Worm (Caenorhabditis elegans): ENCODE measurements around the gene ugt-53.
A peak's percentile ranks its signal among the peaks of the same experiment; 100 is the strongest.

The ugt-53 gene

DNA sequence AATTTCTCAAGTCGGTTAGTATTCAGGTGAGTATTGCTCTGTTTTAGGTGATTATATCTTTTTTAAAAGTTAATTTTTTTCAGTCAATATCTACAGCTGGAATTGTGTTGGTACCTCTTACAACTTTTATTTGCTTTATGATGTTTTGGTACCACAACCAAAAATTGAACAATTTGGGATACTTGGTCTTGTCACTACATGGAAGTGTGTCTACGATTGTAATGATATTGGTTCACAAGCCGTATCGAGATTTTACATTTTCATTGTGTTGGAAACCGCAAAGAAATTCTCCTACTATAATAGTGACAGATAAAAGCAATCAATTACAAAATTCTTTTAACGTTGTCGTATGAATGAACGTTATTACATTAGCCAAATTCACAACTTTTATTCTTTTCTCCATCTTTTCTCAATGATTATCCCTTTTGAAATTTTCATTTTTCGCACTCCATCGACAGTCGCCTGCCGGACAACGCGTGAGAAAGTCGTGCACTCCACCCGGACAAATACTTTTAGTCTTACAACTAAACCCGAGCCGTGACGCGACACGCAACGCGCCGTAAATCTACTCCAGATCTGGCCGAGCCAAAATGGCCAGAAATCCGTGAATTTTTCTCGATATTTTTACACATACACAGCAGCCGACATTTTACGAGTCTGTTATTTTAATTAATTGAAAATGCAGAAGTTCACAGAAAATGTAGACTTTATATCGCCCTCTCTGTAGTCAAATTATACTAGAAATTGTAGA, 22.8 kb downstream of the ugt-53 start (continued):
- TF ChIP-seq D1046.2 (GFP tag; IDR thresholded peaks at IDR 0.05) (no peak), lin-1 (GFP tag; IDR thresholded peaks at IDR 0.05) (no peak), T20F7.1 (GFP tag; optimal IDR thresholded peaks at IDR 0.05) (no peak), nhr-77 (tag; optimal IDR thresholded peaks at IDR 0.05) (no peak), hlh-30 (tag; optimal IDR thresholded peaks at IDR 0.05; ENCODE audit: insufficient read depth) (no peak), zfp-3 (GFP tag; conservative IDR thresholded peaks at IDR 0.05) (no peak; the same call in 1 of the 2 replicates), T26A8.4 (GFP tag; IDR thresholded peaks at IDR 0.05) (peak; percentile 31; the same call in 1 of the 2 replicates), F44E2.7 (GFP tag; IDR thresholded peaks at IDR 0.05) (no peak), dmd-8 (GFP tag; IDR thresholded peaks at IDR 0.05) (peak; percentile 52; the same call in 1 of the 2 replicates), Y75B8A.6 (GFP tag; IDR thresholded peaks at IDR 0.05) (no peak), madf-5 (GFP tag; IDR thresholded peaks at IDR 0.05) (no peak), nhr-111 (GFP tag; optimal IDR thresholded peaks at IDR 0.05) (no peak), aha-1 (tag) (peak; percentile 95), mxl-3 (GFP tag; optimal IDR thresholded peaks at IDR 0.05) (no peak), unc-130 (GFP tag; optimal IDR thresholded peaks at IDR 0.05) (no peak), lin-13 (GFP tag; optimal IDR thresholded peaks at IDR 0.05) (no peak), ceh-62 (tag; optimal IDR thresholded peaks at IDR 0.05) (no peak), lin-39 (tag; optimal IDR thresholded peaks at IDR 0.05) (no peak), nhr-6 (tag; optimal IDR thresholded peaks at IDR 0.05) (no peak), zag-1 (tag; optimal IDR thresholded peaks at IDR 0.05) (no peak)

DNA sequence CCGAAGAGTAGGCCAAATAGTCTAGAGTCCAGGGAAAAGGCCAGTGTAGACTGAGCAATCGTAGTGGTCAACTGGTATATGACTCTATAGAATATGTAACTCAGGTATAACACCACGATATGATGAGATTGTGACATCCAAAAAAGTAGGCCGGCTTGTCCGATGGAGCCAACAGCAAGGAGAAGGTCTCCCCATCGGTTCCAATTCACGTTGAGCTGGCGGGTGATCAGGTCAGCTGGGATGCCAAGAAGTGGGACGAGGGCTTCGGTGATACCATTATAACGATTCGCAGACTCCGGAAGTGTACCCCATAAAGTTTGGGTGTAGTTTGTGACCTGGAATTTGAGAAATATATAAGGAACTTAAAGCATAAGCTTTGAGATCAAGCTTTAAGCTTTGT, 23.8 kb downstream of the ugt-53 start:
- TF ChIP-seq F44E2.7 (GFP tag; IDR thresholded peaks at IDR 0.05) (0 out of 2 replicates have a peak, but pooled peaks have one; percentile 18), unc-62 (GFP tag; optimal IDR thresholded peaks at IDR 0.05 in 1 of 2) (peak in 1 of 2 experiments; percentile 88), unc-62 (tag; optimal IDR thresholded peaks at IDR 0.05) (no peak), aha-1 (tag) (no peak), nhr-102 (tag; optimal IDR thresholded peaks at IDR 0.05) (peak; percentile 17)

- no peak for TF ChIP-seq nhr-28 (tag; optimal IDR thresholded peaks at IDR 0.05)
- TF ChIP-seq dmd-6 (GFP tag; IDR thresholded peaks at IDR 0.05) = peak; percentile 72
- TF ChIP-seq nhr-25 (tag; optimal IDR thresholded peaks at IDR 0.05; ENCODE audit: borderline replicate concordance, insufficient read depth) = no peak
- no peak for TF ChIP-seq zfp-3 (GFP tag; conservative IDR thresholded peaks at IDR 0.05)
- peak; percentile 25 for TF ChIP-seq pqm-1 (tag; optimal IDR thresholded peaks at IDR 0.05)
- TF ChIP-seq mep-1 (tag; optimal IDR thresholded peaks at IDR 0.05) = peak; percentile 16
- TF ChIP-seq hif-1 (tag; optimal IDR thresholded peaks at IDR 0.05) = no peak
- no peak for TF ChIP-seq mdt-29 (GFP tag; IDR thresholded peaks at IDR 0.05)
- no peak for TF ChIP-seq tag-97 (GFP tag; IDR thresholded peaks at IDR 0.05)
- no peak for TF ChIP-seq fkh-10 (GFP tag; optimal IDR thresholded peaks at IDR 0.05)
- peak; percentile 56; the same call in 1 of the 2 replicates for TF ChIP-seq php-3 (GFP tag; IDR thresholded peaks at IDR 0.05)
- TF ChIP-seq hlh-11 (tag; optimal IDR thresholded peaks at IDR 0.05) = peak; percentile 37
- no peak for TF ChIP-seq F49E8.2 (tag; optimal IDR thresholded peaks at IDR 0.05; ENCODE audit: borderline replicate concordance)
- no peak for TF ChIP-seq lin-1 (GFP tag; IDR thresholded peaks at IDR 0.05)
- TF ChIP-seq Y5F2A.4 (GFP tag; optimal IDR thresholded peaks at IDR 0.05) = no peak
- no peak for TF ChIP-seq ctbp-1 (GFP tag; IDR thresholded peaks at IDR 0.05)
- TF ChIP-seq tra-1 (GFP tag; IDR thresholded peaks at IDR 0.05) = no peak
- TF ChIP-seq skn-1 (tag; optimal IDR thresholded peaks at IDR 0.05) = no peak
- no peak for TF ChIP-seq dpl-1 (GFP tag; optimal IDR thresholded peaks at IDR 0.05)
- TF ChIP-seq F37D6.2 (tag; optimal IDR thresholded peaks at IDR 0.05) = no peak
- TF ChIP-seq duxl-1 (tag; optimal IDR thresholded peaks at IDR 0.05; ENCODE audit: poor library complexity) = no peak
- TF ChIP-seq dmd-9 (GFP tag; IDR thresholded peaks at IDR 0.05) = no peak
- TF ChIP-seq aly-2 (tag; optimal IDR thresholded peaks at IDR 0.05) = no peak
- no peak for TF ChIP-seq nhr-77 (tag; optimal IDR thresholded peaks at IDR 0.05)
- no peak for TF ChIP-seq zip-11 (GFP tag; IDR thresholded peaks at IDR 0.05)
- no peak for TF ChIP-seq zfp-2 (tag; optimal IDR thresholded peaks at IDR 0.05)
- no peak for TF ChIP-seq nhr-102 (tag; optimal IDR thresholded peaks at IDR 0.05)
- no peak for TF ChIP-seq sdz-12 (GFP tag; optimal IDR thresholded peaks at IDR 0.05)
- TF ChIP-seq madf-9 (GFP tag; conservative IDR thresholded peaks at IDR 0.05) = no peak
Observed at ce11 chrV:2875422-2875821, 26.3 kb downstream of the ugt-53 start, which contains the start of gene folt-2. Gene folt-2 (minus strand): TSS chrV:2875600.

Measured in whole organism, L4 larva.